Worm (Caenorhabditis elegans) whole organism, mixed stage, embryonic: ENCODE results near the gene clec-132.
A peak's percentile ranks its signal among the peaks of the same experiment; 100 is the strongest.

Experiments used
- M03D4.4 ChIP-seq: sonication (generic microtip); optimal IDR thresholded peaks from 2 replicates; lab custom pipeline; 2017; ENCODE audit warnings: mild to moderate bottlenecking, missing genetic modification characterization, missing compliant biosample characterization
- bed-3 ChIP-seq: fragments of 200-800 bp; sonication (Bioruptor generic); optimal IDR thresholded peaks from 3 replicates; lab custom pipeline; 2018; ENCODE audit warnings: mild to moderate bottlenecking, missing genetic modification characterization, moderate library complexity, missing compliant biosample characterization
- blmp-1 ChIP-seq: fragments of 150-350 bp; optimal IDR thresholded peaks from 2 replicates; lab custom pipeline; 2014; ENCODE audit warnings: missing biosample characterization, missing genetic modification characterization
- ceh-39 ChIP-seq: fragments of 150-350 bp; optimal IDR thresholded peaks from 2 replicates; lab custom pipeline; 2014; ENCODE audit warnings: missing biosample characterization, missing genetic modification characterization
- ceh-43 ChIP-seq: fragments of 200-800 bp; sonication (Bioruptor generic); optimal IDR thresholded peaks from 2 replicates; lab custom pipeline; 2018; ENCODE audit warnings: mild to moderate bottlenecking, missing genetic modification characterization, moderate library complexity, missing compliant biosample characterization
- ceh-83 ChIP-seq: fragments of 200-800 bp; sonication (Bioruptor generic); optimal IDR thresholded peaks from 2 replicates; lab custom pipeline; 2018; ENCODE audit warnings: mild to moderate bottlenecking, missing genetic modification characterization, missing compliant biosample characterization
- ces-1 ChIP-seq: fragments of 150-350 bp; optimal IDR thresholded peaks from 2 replicates; lab custom pipeline; 2014; ENCODE audit warnings: missing biosample characterization, missing genetic modification reagents, missing genetic modification characterization
- cnd-1 ChIP-seq: fragments of 200-800 bp; sonication (Bioruptor generic); optimal IDR thresholded peaks from 2 replicates; lab custom pipeline; 2018; ENCODE audit warnings: mild to moderate bottlenecking, missing genetic modification characterization, missing compliant biosample characterization
- drap-1 ChIP-seq: fragments of 200-800 bp; sonication (Bioruptor generic); optimal IDR thresholded peaks from 3 replicates; lab custom pipeline; 2018; ENCODE audit warnings: mild to moderate bottlenecking, missing genetic modification characterization, missing compliant biosample characterization
- elt-1 ChIP-seq: sonication (generic microtip); optimal IDR thresholded peaks from 2 replicates; lab custom pipeline; 2017; ENCODE audit warnings: missing genetic modification characterization, mild to moderate bottlenecking, missing compliant biosample characterization, antibody characterized with exemption, moderate library complexity, borderline replicate concordance; ENCODE audit not compliant: insufficient read depth
- elt-3 ChIP-seq: fragments of 150-350 bp; optimal IDR thresholded peaks from 2 replicates; lab custom pipeline; 2014; ENCODE audit warnings: missing biosample characterization, missing genetic modification characterization
- flh-1 ChIP-seq: fragments of 200-800 bp; sonication (Bioruptor generic); optimal IDR thresholded peaks from 2 replicates; lab custom pipeline; 2018; ENCODE audit warnings: mild to moderate bottlenecking, missing genetic modification characterization, moderate library complexity, missing compliant biosample characterization
- ham-2 ChIP-seq: fragments of 200-800 bp; sonication (Bioruptor generic); optimal IDR thresholded peaks from 2 replicates; lab custom pipeline; 2018; ENCODE audit warnings: mild to moderate bottlenecking, missing genetic modification characterization, missing compliant biosample characterization
- hlh-1 ChIP-seq: fragments of 150-350 bp; optimal IDR thresholded peaks from 2 replicates; lab custom pipeline; 2014; ENCODE audit warnings: missing biosample characterization, missing genetic modification reagents, missing genetic modification characterization
- lin-13 ChIP-seq: fragments of 150-350 bp; optimal IDR thresholded peaks from 2 replicates; lab custom pipeline; 2014; ENCODE audit warnings: missing biosample characterization, missing genetic modification characterization
- lin-32 ChIP-seq: fragments of 200-800 bp; sonication (Bioruptor generic); optimal IDR thresholded peaks from 2 replicates; lab custom pipeline; 2018; ENCODE audit warnings: mild to moderate bottlenecking, missing genetic modification characterization, missing compliant biosample characterization
- lsy-2 ChIP-seq: fragments of 150-350 bp; optimal IDR thresholded peaks from 2 replicates; lab custom pipeline; 2014; ENCODE audit warnings: missing biosample characterization, missing genetic modification characterization
- mab-5 ChIP-seq: fragments of 150-350 bp; optimal IDR thresholded peaks from 2 replicates; lab custom pipeline; 2014; ENCODE audit warnings: missing biosample characterization, missing genetic modification characterization
- mep-1 ChIP-seq: fragments of 150-350 bp; optimal IDR thresholded peaks from 2 replicates; lab custom pipeline; 2017; ENCODE audit warnings: missing biosample characterization, missing genetic modification reagents, missing genetic modification characterization, inconsistent platforms
- mls-2 ChIP-seq: sonication (generic microtip); optimal IDR thresholded peaks from 2 replicates; lab custom pipeline; 2016; ENCODE audit warnings: mild to moderate bottlenecking, missing genetic modification characterization, moderate library complexity, missing compliant biosample characterization
- nhr-12 ChIP-seq: fragments of 150-350 bp; optimal IDR thresholded peaks from 2 replicates; lab custom pipeline; 2014; ENCODE audit warnings: missing biosample characterization, missing genetic modification characterization
- nhr-2 ChIP-seq: fragments of 150-350 bp; optimal IDR thresholded peaks from 2 replicates; lab custom pipeline; 2014; ENCODE audit warnings: missing biosample characterization, missing genetic modification characterization
- nhr-237 ChIP-seq: fragments of 150-350 bp; optimal IDR thresholded peaks from 2 replicates; lab custom pipeline; 2014; ENCODE audit warnings: missing biosample characterization, missing genetic modification characterization
- nhr-28 ChIP-seq: fragments of 150-350 bp; optimal IDR thresholded peaks from 2 replicates; lab custom pipeline; 2014; ENCODE audit warnings: missing biosample characterization, missing genetic modification characterization
- nhr-76 ChIP-seq: sonication (generic microtip); optimal IDR thresholded peaks from 2 replicates; lab custom pipeline; 2017; ENCODE audit warnings: missing biosample characterization, missing genetic modification characterization
- pha-4 ChIP-seq: fragments of 150-350 bp; optimal IDR thresholded peaks from 2 replicates; lab custom pipeline; 2018; ENCODE audit warnings: missing biosample characterization, missing genetic modification reagents, missing genetic modification characterization
- sem-2 ChIP-seq: fragments of 200-800 bp; sonication (Bioruptor generic); optimal IDR thresholded peaks from 2 replicates; lab custom pipeline; 2018; ENCODE audit warnings: mild to moderate bottlenecking, missing genetic modification characterization, missing compliant biosample characterization
- snpc-4 ChIP-seq: fragments of 150-350 bp; optimal IDR thresholded peaks from 2 replicates; lab custom pipeline; 2014; ENCODE audit warnings: missing biosample characterization, missing genetic modification characterization
- sptf-1 ChIP-seq: sonication (generic microtip); optimal IDR thresholded peaks from 2 replicates; lab custom pipeline; 2017; ENCODE audit warnings: mild to moderate bottlenecking, missing genetic modification characterization, moderate library complexity, missing compliant biosample characterization
- tbx-8 ChIP-seq: fragments of 200-800 bp; sonication (Bioruptor generic); optimal IDR thresholded peaks from 2 replicates; lab custom pipeline; 2018; ENCODE audit warnings: mild to moderate bottlenecking, missing genetic modification characterization, moderate library complexity, missing compliant biosample characterization
- unc-120 ChIP-seq: sonication (generic microtip); optimal IDR thresholded peaks from 2 replicates; lab custom pipeline; 2017; ENCODE audit warnings: missing genetic modification characterization, missing compliant biosample characterization; ENCODE audit not compliant: poor library complexity, severe bottlenecking
- unc-39 ChIP-seq: fragments of 150-350 bp; optimal IDR thresholded peaks from 2 replicates; lab custom pipeline; 2014; ENCODE audit warnings: missing biosample characterization, missing genetic modification characterization
- unc-62 ChIP-seq: fragments of 150-350 bp; optimal IDR thresholded peaks from 2 replicates; lab custom pipeline; 2014; ENCODE audit warnings: missing biosample characterization, missing genetic modification reagents, missing genetic modification characterization
- zip-8 ChIP-seq: fragments of 150-350 bp; optimal IDR thresholded peaks from 2 replicates; lab custom pipeline; 2014; ENCODE audit warnings: missing biosample characterization, missing genetic modification characterization
- ztf-11 ChIP-seq: fragments of 150-350 bp; optimal IDR thresholded peaks from 2 replicates; lab custom pipeline; 2014; ENCODE audit warnings: missing biosample characterization, missing genetic modification characterization

Gene clec-132

DNA sequence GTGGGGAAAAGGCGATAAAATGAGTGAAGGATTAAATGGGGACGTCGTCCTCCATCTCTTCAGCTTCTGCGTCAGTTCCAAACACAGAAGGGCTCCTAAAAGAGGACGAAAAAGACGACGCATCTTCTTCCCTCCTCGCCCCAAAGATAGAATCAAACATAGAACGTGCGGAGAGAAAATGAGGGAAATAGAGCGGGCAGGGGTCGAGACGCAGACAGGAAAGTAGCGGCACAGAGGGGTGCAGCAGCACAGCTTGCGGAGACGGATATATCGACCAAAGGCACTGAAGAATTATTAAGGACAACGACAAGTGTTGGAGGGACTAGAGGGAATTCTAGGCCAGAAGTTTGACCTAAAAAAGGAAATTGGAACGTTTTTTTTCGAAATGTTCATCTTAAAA lies 29.6 kb upstream of the clec-132 start:
- TF ChIP-seq unc-39 (tag; lab: Kevin White, UChicago) (no peak), ztf-11 (tag; lab: Kevin White, UChicago) (no peak), flh-1 (GFP tag; lab: Kevin White, UChicago) (no peak), mep-1 (peak; percentile 34), unc-62 (GFP tag; lab: Kevin White, UChicago) (no peak), mls-2 (tag; lab: Kevin White, UChicago) (no peak), elt-3 (tag; lab: Kevin White, UChicago) (no peak), unc-120 (tag; lab: Kevin White, UChicago) (peak; percentile 68), nhr-12 (no peak), nhr-237 (tag; lab: Kevin White, UChicago) (no peak), lin-13 (tag; lab: Kevin White, UChicago) (no peak), lin-32 (GFP tag; lab: Kevin White, UChicago) (no peak), drap-1 (GFP tag; lab: Kevin White, UChicago) (peak; percentile 1), bed-3 (no peak), elt-1 (tag; lab: Kevin White, UChicago) (no peak), ces-1 (GFP tag; lab: Kevin White, UChicago) (peak; percentile 66), lsy-2 (tag; lab: Kevin White, UChicago) (no peak), ceh-83 (GFP tag; lab: Kevin White, UChicago) (peak; percentile 10), M03D4.4 (tag; lab: Kevin White, UChicago) (no peak), nhr-2 (tag; lab: Kevin White, UChicago) (no peak), blmp-1 (tag; lab: Kevin White, UChicago) (no peak), nhr-76 (tag; lab: Kevin White, UChicago) (no peak), mab-5 (tag; lab: Kevin White, UChicago) (no peak), cnd-1 (peak; percentile 42), hlh-1 (peak; percentile 5), pha-4 (tag; lab: Kevin White, UChicago) (no peak), tbx-8 (no peak), ham-2 (GFP tag; lab: Kevin White, UChicago) (peak; percentile 45), ceh-39 (tag; lab: Kevin White, UChicago) (no peak), sem-2 (no peak), snpc-4 (tag; lab: Kevin White, UChicago) (no peak), sptf-1 (tag; lab: Kevin White, UChicago) (no peak), ceh-43 (GFP tag; lab: Kevin White, UChicago) (no peak), zip-8 (tag; lab: Kevin White, UChicago) (no peak), nhr-28 (tag; lab: Kevin White, UChicago) (no peak)

DNA sequence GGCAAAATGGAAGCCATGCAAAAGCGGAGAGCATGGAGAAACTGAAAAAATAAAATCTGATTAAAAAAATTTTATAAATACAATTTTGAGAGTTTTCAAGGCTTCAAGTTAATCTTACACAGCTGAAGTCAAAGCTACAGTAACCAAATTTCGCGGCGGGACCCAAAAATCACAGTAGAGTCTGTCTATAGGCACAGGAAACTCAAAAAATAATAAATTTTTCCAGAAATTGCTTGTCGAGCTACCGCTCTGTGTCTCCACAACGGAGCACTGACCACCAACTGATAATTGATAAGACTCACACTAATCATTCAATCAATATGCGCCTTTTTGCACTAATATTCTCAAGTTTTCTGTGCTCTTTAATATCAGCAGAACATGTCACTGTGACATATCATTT lies 26.5 kb upstream of the clec-132 start, which contains the start of gene W10G11.19:
W10G11.19 (plus strand) TSS at position 301 of the 400 bp plus-strand sequence.
- TF ChIP-seq sem-2 = no peak
- TF ChIP-seq ham-2 (GFP tag; lab: Kevin White, UChicago) = no peak
- no peak for TF ChIP-seq nhr-76 (tag; lab: Kevin White, UChicago)
- no peak for TF ChIP-seq lsy-2 (tag; lab: Kevin White, UChicago)
- TF ChIP-seq lin-32 (GFP tag; lab: Kevin White, UChicago) = no peak
- no peak for TF ChIP-seq nhr-12
- TF ChIP-seq cnd-1 = no peak
- no peak for TF ChIP-seq blmp-1 (tag; lab: Kevin White, UChicago)
- no peak for TF ChIP-seq unc-62 (GFP tag; lab: Kevin White, UChicago)
- no peak for TF ChIP-seq tbx-8
- no peak for TF ChIP-seq elt-1 (tag; lab: Kevin White, UChicago)
- no peak for TF ChIP-seq lin-13 (tag; lab: Kevin White, UChicago)
- TF ChIP-seq bed-3 = no peak
- no peak for TF ChIP-seq nhr-237 (tag; lab: Kevin White, UChicago)
- TF ChIP-seq snpc-4 (tag; lab: Kevin White, UChicago) = no peak

- TF ChIP-seq ces-1 (GFP tag; lab: Kevin White, UChicago) (peak; percentile 75), snpc-4 (tag; lab: Kevin White, UChicago) (no peak), mls-2 (tag; lab: Kevin White, UChicago) (no peak), nhr-237 (tag; lab: Kevin White, UChicago) (peak; percentile 5), hlh-1 (no peak), mep-1 (peak; percentile 14), unc-39 (tag; lab: Kevin White, UChicago) (no peak), elt-3 (tag; lab: Kevin White, UChicago) (no peak), ham-2 (GFP tag; lab: Kevin White, UChicago) (no peak), ceh-43 (GFP tag; lab: Kevin White, UChicago) (peak; percentile 17), sem-2 (no peak), bed-3 (no peak), unc-120 (tag; lab: Kevin White, UChicago) (no peak), mab-5 (tag; lab: Kevin White, UChicago) (no peak), lsy-2 (tag; lab: Kevin White, UChicago) (peak; percentile 29), nhr-2 (tag; lab: Kevin White, UChicago) (no peak), nhr-12 (no peak), nhr-76 (tag; lab: Kevin White, UChicago) (no peak), blmp-1 (tag; lab: Kevin White, UChicago) (no peak), elt-1 (tag; lab: Kevin White, UChicago) (no peak), sptf-1 (tag; lab: Kevin White, UChicago) (no peak), ztf-11 (tag; lab: Kevin White, UChicago) (no peak)
Measured at ce11 chrII:3553453-3553852, 23.4 kb upstream of the clec-132 start, which contains the start of gene dnc-3. dnc-3 (plus strand) TSS chrII:3553724.
